Worm (Caenorhabditis elegans): Measurements from ENCODE around the gene T15B7.14.

ce11 chrV:6838599-6838998, 3.5 kb upstream of the T15B7.14 start, which contains the start of gene T15B7.15:
- TF ChIP-seq Y95B8A.8 (GFP tag; IDR thresholded peaks at IDR 0.05) (no peak), egl-18 (GFP tag; IDR thresholded peaks at IDR 0.05) (no peak), nhr-27 (tag; optimal IDR thresholded peaks at IDR 0.05) (no peak), gei-17 (GFP tag; optimal IDR thresholded peaks at IDR 0.05) (no peak), Y79H2A.3 (GFP tag; conservative IDR thresholded peaks at IDR 0.05) (no peak), T07F8.4 (tag; optimal IDR thresholded peaks at IDR 0.05) (no peak), nhr-80 (tag; optimal IDR thresholded peaks at IDR 0.05) (no peak), nhr-90 (tag; optimal IDR thresholded peaks at IDR 0.05) (no peak), ceh-58 (GFP tag; IDR thresholded peaks at IDR 0.05) (no peak), rec-8 (tag; optimal IDR thresholded peaks at IDR 0.05) (no peak)

Data from whole organism, young adult.